Worm (Caenorhabditis elegans) whole organism, young adult: ENCODE results near the gene ogdh-1.

ENCODE experiments used
- B0336.3 ChIP-seq: fragments of 200-800 bp; sonication (Bioruptor generic); IDR thresholded peaks from 2 replicates; pipeline ENCODE4 v1.3.6; 2022; ENCODE audit warnings: missing genetic modification characterization, missing compliant biosample characterization
- C17E4.6 ChIP-seq: fragments of 200-800 bp; sonication (Bioruptor generic); IDR thresholded peaks from 2 replicates; pipeline ENCODE4 v1.3.6; 2022; ENCODE audit warnings: missing genetic modification reagents, missing genetic modification characterization, missing compliant biosample characterization
- D2030.7 ChIP-seq: fragments of 200-800 bp; sonication (Bioruptor generic); IDR thresholded peaks from 2 replicates; pipeline ENCODE4 v1.3.6; 2022; ENCODE audit warnings: missing genetic modification reagents, missing genetic modification characterization, missing compliant biosample characterization
- F10E7.11 ChIP-seq: sonication (generic microtip); optimal IDR thresholded peaks from 2 replicates; lab custom pipeline; 2017; ENCODE audit warnings: mild to moderate bottlenecking, missing genetic modification characterization, moderate library complexity, missing compliant biosample characterization
- F33H1.4 ChIP-seq: fragments of 200-800 bp; sonication (Bioruptor generic); IDR thresholded peaks from 2 replicates; pipeline ENCODE4 v1.3.6; 2022; ENCODE audit warnings: missing genetic modification reagents, missing genetic modification characterization, missing compliant biosample characterization
- F37B4.10 ChIP-seq: fragments of 200-800 bp; sonication (Bioruptor generic); IDR thresholded peaks from 2 replicates; pipeline ENCODE4 v1.3.6; 2022; ENCODE audit warnings: missing genetic modification characterization, missing compliant biosample characterization
- Y79H2A.3 ChIP-seq: fragments of 200-800 bp; sonication (Bioruptor generic); conservative IDR thresholded peaks from 2 replicates; pipeline ENCODE4 v1.3.6; 2022; ENCODE audit warnings: missing genetic modification reagents, missing genetic modification characterization, missing compliant biosample characterization
- attf-3 ChIP-seq: fragments of 200-800 bp; sonication (Bioruptor generic); conservative IDR thresholded peaks from 2 replicates; pipeline ENCODE4 v1.3.6; 2022; ENCODE audit warnings: missing genetic modification reagents, missing genetic modification characterization, missing compliant biosample characterization
- attf-5 ChIP-seq: fragments of 200-800 bp; sonication (Bioruptor generic); optimal IDR thresholded peaks from 2 replicates; lab custom pipeline; 2018; ENCODE audit warnings: mild to moderate bottlenecking, missing genetic modification characterization, missing compliant biosample characterization
- attf-6 ChIP-seq: fragments of 200-800 bp; sonication (Bioruptor generic); IDR thresholded peaks from 2 replicates; pipeline ENCODE4 v1.3.6; 2022; ENCODE audit warnings: missing genetic modification reagents, missing genetic modification characterization, missing compliant biosample characterization
- cebp-1 ChIP-seq, 2 experiments: fragments of 200-800 bp in 1 of 2; sonication (Bioruptor generic) in 1 of 2; sonication (generic microtip) in 1 of 2; IDR thresholded peaks in 1 of 2; optimal IDR thresholded peaks in 1 of 2; 2 replicates each; pipeline versions ENCODE4 v1.3.6 to Lab custom; 2017 to 2022; ENCODE audit warnings: missing compliant biosample characterization in 2 of 2, missing genetic modification characterization in 2 of 2, mild to moderate bottlenecking in 1 of 2, missing genetic modification reagents in 1 of 2, moderate library complexity in 1 of 2
- ceh-100 ChIP-seq: fragments of 200-800 bp; sonication (Bioruptor generic); IDR thresholded peaks from 2 replicates; pipeline ENCODE4 v1.3.6; 2022; ENCODE audit warnings: missing genetic modification reagents, missing genetic modification characterization, missing compliant biosample characterization
- ceh-27 ChIP-seq: fragments of 200-800 bp; sonication (Bioruptor generic); optimal IDR thresholded peaks from 2 replicates; lab custom pipeline; 2018; ENCODE audit warnings: mild to moderate bottlenecking, missing genetic modification characterization, moderate library complexity, missing compliant biosample characterization
- ceh-91 ChIP-seq: fragments of 200-800 bp; sonication (Bioruptor generic); IDR thresholded peaks from 2 replicates; pipeline ENCODE4 v1.3.6; 2022; ENCODE audit warnings: missing genetic modification reagents, missing genetic modification characterization, missing compliant biosample characterization
- efl-1 ChIP-seq: fragments of 150-350 bp; optimal IDR thresholded peaks from 2 replicates; lab custom pipeline; 2014; ENCODE audit warnings: missing biosample characterization, missing genetic modification reagents, missing genetic modification characterization
- egrh-3 ChIP-seq: fragments of 200-800 bp; sonication (Bioruptor generic); IDR thresholded peaks from 2 replicates; pipeline ENCODE4 v1.3.6; 2022; ENCODE audit warnings: missing genetic modification reagents, missing genetic modification characterization, missing compliant biosample characterization
- hlh-26 ChIP-seq: fragments of 200-800 bp; sonication (Bioruptor generic); conservative IDR thresholded peaks from 2 replicates; pipeline ENCODE4 v1.3.6; 2022; ENCODE audit warnings: missing genetic modification reagents, missing genetic modification characterization, missing compliant biosample characterization
- hrde-1 ChIP-seq: sonication (generic microtip); optimal IDR thresholded peaks from 2 replicates; lab custom pipeline; 2016; ENCODE audit warnings: missing genetic modification characterization, mild to moderate bottlenecking, missing compliant biosample characterization, moderate library complexity, missing genotype, missing genetic modification reagents, borderline replicate concordance
- hsf-1 ChIP-seq: fragments of 200-800 bp; sonication (Bioruptor generic); IDR thresholded peaks from 2 replicates; pipeline ENCODE4 v1.3.6; 2022; ENCODE audit warnings: missing genetic modification reagents, missing genetic modification characterization, missing compliant biosample characterization
- lin-26 ChIP-seq: fragments of 200-800 bp; sonication (Bioruptor generic); IDR thresholded peaks from 2 replicates; pipeline ENCODE4 v1.3.6; 2022; ENCODE audit warnings: missing genetic modification reagents, missing genetic modification characterization, missing compliant biosample characterization
- lin-54 ChIP-seq: fragments of 200-800 bp; sonication (Bioruptor generic); optimal IDR thresholded peaks from 2 replicates; lab custom pipeline; 2018; ENCODE audit warnings: mild to moderate bottlenecking, missing genetic modification characterization, missing compliant biosample characterization
- lsl-1 ChIP-seq: fragments of 200-800 bp; sonication (Bioruptor generic); optimal IDR thresholded peaks from 2 replicates; lab custom pipeline; 2018; ENCODE audit warnings: mild to moderate bottlenecking, missing genetic modification characterization, moderate library complexity, missing compliant biosample characterization
- madf-3 ChIP-seq: fragments of 200-800 bp; sonication (Bioruptor generic); IDR thresholded peaks from 2 replicates; pipeline ENCODE4 v1.3.6; 2022; ENCODE audit warnings: missing genetic modification reagents, missing genetic modification characterization, missing compliant biosample characterization
- madf-6 ChIP-seq: fragments of 200-800 bp; sonication (Bioruptor generic); IDR thresholded peaks from 2 replicates; pipeline ENCODE4 v1.3.6; 2022; ENCODE audit warnings: missing genetic modification reagents, missing genetic modification characterization, missing compliant biosample characterization
- mcd-1 ChIP-seq: fragments of 200-800 bp; sonication (Bioruptor generic); IDR thresholded peaks from 2 replicates; pipeline ENCODE4 v1.3.6; 2022; ENCODE audit warnings: missing genetic modification reagents, missing genetic modification characterization, missing compliant biosample characterization
- mel-28 ChIP-seq: sonication (generic microtip); optimal IDR thresholded peaks from 2 replicates; lab custom pipeline; 2016; ENCODE audit warnings: borderline replicate concordance, mild to moderate bottlenecking, missing genetic modification characterization, missing compliant biosample characterization
- nfyb-1 ChIP-seq: fragments of 200-800 bp; sonication (Bioruptor generic); IDR thresholded peaks from 2 replicates; pipeline ENCODE4 v1.3.6; 2022; ENCODE audit warnings: missing genetic modification reagents, missing genetic modification characterization, missing compliant biosample characterization
- rcor-1 ChIP-seq: fragments of 200-800 bp; sonication (Bioruptor generic); IDR thresholded peaks from 2 replicates; pipeline ENCODE4 v1.3.6; 2022; ENCODE audit warnings: missing genetic modification reagents, missing genetic modification characterization, missing compliant biosample characterization
- rec-8 ChIP-seq, 2 experiments: sonication (generic microtip); optimal IDR thresholded peaks; 2 replicates each; lab custom pipeline; 2016; ENCODE audit warnings: mild to moderate bottlenecking in 2 of 2, missing genetic modification characterization in 2 of 2, missing genetic modification reagents in 2 of 2, missing genotype in 2 of 2, missing biosample characterization in 1 of 2, missing compliant biosample characterization in 1 of 2, moderate library complexity in 1 of 2
- snpc-1.3 ChIP-seq: sonication (generic microtip); optimal IDR thresholded peaks from 2 replicates; lab custom pipeline; 2017; ENCODE audit warnings: missing genetic modification characterization, mild to moderate bottlenecking, missing compliant biosample characterization, antibody characterized with exemption, moderate library complexity, missing genotype, missing genetic modification reagents; ENCODE audit not compliant: insufficient read depth
- tbp1 ChIP-seq: fragments of 200-800 bp; sonication (Bioruptor generic); optimal IDR thresholded peaks from 2 replicates; lab custom pipeline; 2018; ENCODE audit warnings: mild to moderate bottlenecking, missing genetic modification characterization, missing compliant biosample characterization
- unc-62 ChIP-seq: fragments of 150-350 bp; optimal IDR thresholded peaks from 2 replicates; lab custom pipeline; 2014; ENCODE audit warnings: missing biosample characterization, missing genetic modification reagents, missing genetic modification characterization
- xnd-1 ChIP-seq: sonication (generic microtip); optimal IDR thresholded peaks from 2 replicates; lab custom pipeline; 2016; ENCODE audit warnings: missing genotype, missing genetic modification reagents, missing genetic modification characterization, missing compliant biosample characterization
- zfh-2 ChIP-seq: fragments of 200-800 bp; sonication (Bioruptor generic); conservative IDR thresholded peaks from 2 replicates; pipeline ENCODE4 v1.3.6; 2022; ENCODE audit warnings: missing genetic modification reagents, missing genetic modification characterization, missing compliant biosample characterization
- ztf-25 ChIP-seq: fragments of 200-800 bp; sonication (Bioruptor generic); IDR thresholded peaks from 2 replicates; pipeline ENCODE4 v1.3.6; 2022; ENCODE audit warnings: missing genetic modification reagents, missing genetic modification characterization, missing compliant biosample characterization
- ztf-28 ChIP-seq: fragments of 200-800 bp; sonication (Bioruptor generic); IDR thresholded peaks from 2 replicates; pipeline ENCODE4 v1.3.6; 2022; ENCODE audit warnings: missing genetic modification reagents, missing genetic modification characterization, missing compliant biosample characterization
- ztf-3 ChIP-seq: fragments of 200-800 bp; sonication (Bioruptor generic); optimal IDR thresholded peaks from 2 replicates; lab custom pipeline; 2018; ENCODE audit warnings: mild to moderate bottlenecking, missing genetic modification characterization, missing compliant biosample characterization

The ogdh-1 gene

DNA sequence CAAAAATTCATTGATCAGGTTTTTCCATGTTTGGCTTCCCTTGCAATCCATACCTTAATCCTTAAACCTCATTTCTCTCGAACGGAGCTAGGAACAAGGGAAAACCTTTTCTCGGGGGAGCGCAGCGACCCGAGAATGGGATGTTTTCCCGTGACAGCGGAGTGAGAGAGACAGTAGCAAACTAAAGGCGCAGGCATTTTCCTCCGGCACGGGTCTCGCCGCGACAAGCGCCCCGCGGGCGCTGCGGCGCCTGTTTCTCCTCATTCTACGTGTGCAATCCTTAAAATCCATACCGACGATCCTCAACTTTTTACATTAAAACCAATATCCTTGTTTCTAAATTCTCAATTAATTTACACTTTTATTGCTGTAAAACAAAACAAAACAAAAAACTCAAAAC, 45.1 kb downstream of the ogdh-1 start:
- TF ChIP-seq zfh-2 (GFP tag; lab: Robert Waterston, UW) (peak; percentile 50), hsf-1 (GFP tag; lab: Robert Waterston, UW) (peak; percentile 37; the same call in 1 of the 2 replicates), ceh-100 (GFP tag; lab: Robert Waterston, UW) (0 out of 2 replicates have a peak, but pooled peaks have one; percentile 10), ztf-25 (GFP tag; lab: Robert Waterston, UW) (0 out of 2 replicates have a peak, but pooled peaks have one; percentile 52), lsl-1 (peak; percentile 23), C17E4.6 (GFP tag; lab: Robert Waterston, UW) (peak; percentile 53; the same call in 1 of the 2 replicates), F37B4.10 (0 out of 2 replicates have a peak, but pooled peaks have one; percentile 84), egrh-3 (GFP tag; lab: Robert Waterston, UW) (peak; percentile 51; the same call in 1 of the 2 replicates), ceh-91 (peak; percentile 9; the same call in 1 of the 2 replicates), F33H1.4 (peak; percentile 70), madf-6 (GFP tag; lab: Robert Waterston, UW) (peak; percentile 24; the same call in 1 of the 2 replicates)
- TF ChIP-seq, all 124 proteins: peak for 11; not testable (repeated sequence) for 113

DNA sequence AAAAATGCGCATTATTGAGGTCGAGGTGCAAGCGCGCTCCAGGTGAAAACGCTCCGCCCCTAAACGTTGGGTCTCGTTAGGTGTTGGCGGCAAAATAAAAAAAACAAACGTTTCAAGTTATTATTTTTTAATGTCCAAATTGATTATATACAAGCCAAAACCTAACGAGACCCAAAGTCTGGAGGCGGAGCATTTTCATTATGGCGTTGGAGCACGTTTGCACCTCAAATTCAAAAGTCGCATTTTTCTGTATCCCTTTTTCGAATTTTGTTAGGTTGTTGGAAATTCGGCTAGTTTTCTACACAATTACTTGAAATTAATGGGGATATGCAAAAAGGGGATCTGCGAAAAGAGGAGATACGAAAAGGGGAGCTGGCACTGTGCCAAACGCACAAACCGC, 45.9 kb downstream of the ogdh-1 start, which contains the start of gene col-111:
Gene col-111, minus strand, starts transcription at position 101 of the 400 bp plus-strand sequence.
- TF ChIP-seq lin-26 (no peak), attf-5 (no peak)

DNA sequence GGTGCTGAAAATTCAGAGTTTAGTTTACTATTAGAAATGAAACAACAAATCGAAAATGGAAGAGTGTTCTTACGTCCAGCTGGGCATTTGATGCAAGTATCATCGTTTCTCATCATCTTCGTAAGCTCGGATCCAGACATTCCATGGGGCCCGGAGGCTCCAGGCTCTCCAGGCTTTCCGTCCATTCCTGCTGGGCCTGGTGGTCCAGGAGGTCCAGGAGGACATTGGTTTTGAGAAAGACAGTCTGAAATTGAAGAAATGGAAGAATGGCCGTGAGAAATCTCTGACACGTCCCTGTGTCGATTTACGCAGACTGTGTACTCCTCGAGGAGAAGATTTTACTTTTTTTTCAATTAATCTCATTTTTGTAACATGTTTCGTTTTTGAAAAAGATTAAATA, 47.4 kb downstream of the ogdh-1 start:
- TF ChIP-seq F10E7.11 (tag; lab: Kevin White, UChicago) = no peak
- TF ChIP-seq zfh-2 (GFP tag; lab: Robert Waterston, UW) = peak; percentile 5; the same call in 1 of the 2 replicates
- TF ChIP-seq, all 124 proteins: peak for 1

DNA sequence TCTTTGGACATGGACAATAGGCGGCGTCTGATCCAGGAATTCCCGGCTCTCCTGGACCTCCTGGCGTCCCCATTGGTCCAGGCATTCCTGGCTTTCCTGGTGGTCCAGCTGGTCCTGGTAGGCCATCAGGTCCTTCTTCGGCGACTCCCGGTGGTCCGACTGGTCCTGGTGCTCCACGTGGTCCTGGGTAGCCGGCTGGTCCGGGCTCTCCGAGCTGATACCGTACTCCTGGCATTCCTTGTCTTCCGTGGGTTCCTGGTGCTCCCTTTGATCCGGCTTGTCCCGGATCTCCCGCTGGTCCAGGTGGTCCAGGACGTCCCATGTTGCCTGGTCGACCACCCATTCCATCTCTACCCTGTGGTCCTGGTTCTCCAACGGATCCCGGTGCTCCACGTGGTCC, 47.8 kb downstream of the ogdh-1 start:
- TF ChIP-seq mcd-1 (GFP tag; lab: Robert Waterston, UW) (peak; percentile 32; the same call in 1 of the 2 replicates), ceh-27 (no peak), egrh-3 (GFP tag; lab: Robert Waterston, UW) (peak; percentile 89), madf-3 (GFP tag; lab: Robert Waterston, UW) (0 out of 2 replicates have a peak, but pooled peaks have one; percentile 64), B0336.3 (GFP tag; lab: Robert Waterston, UW) (0 out of 2 replicates have a peak, but pooled peaks have one; percentile 14), unc-62 (GFP tag; lab: Kevin White, UChicago) (no peak), zfh-2 (GFP tag; lab: Robert Waterston, UW) (peak; percentile 92), mel-28 (no peak), attf-3 (GFP tag; lab: Robert Waterston, UW) (0 out of 2 replicates have a peak, but pooled peaks have one; percentile 31), ztf-3 (GFP tag; lab: Kevin White, UChicago) (no peak), cebp-1 (GFP tag; IDR thresholded peaks at IDR 0.05; lab: Robert Waterston, UW) (0 out of 2 replicates have a peak, but pooled peaks have one; percentile 15), cebp-1 (tag; optimal IDR thresholded peaks at IDR 0.05; lab: Kevin White, UChicago) (no peak)

- TF ChIP-seq F33H1.4 (peak; percentile 98), lsl-1 (peak; percentile 99), efl-1 (GFP tag; lab: Kevin White, UChicago) (peak; percentile 24), ztf-28 (GFP tag; lab: Robert Waterston, UW) (no peak), xnd-1 (tag; lab: Kevin White, UChicago) (peak; percentile 96), rec-8 (tag; optimal IDR thresholded peaks at IDR 0.05; lab: Kevin White, UChicago) (no peak), hrde-1 (peak; percentile 11), B0336.3 (GFP tag; lab: Robert Waterston, UW) (0 out of 2 replicates have a peak, but pooled peaks have one; percentile 18), rcor-1 (GFP tag; lab: Robert Waterston, UW) (peak; percentile 44; the same call in 1 of the 2 replicates), D2030.7 (GFP tag; lab: Robert Waterston, UW) (peak; percentile 83), attf-6 (GFP tag; lab: Robert Waterston, UW) (peak; percentile 73), lin-54 (GFP tag; lab: Kevin White, UChicago) (peak; percentile 63), F10E7.11 (tag; lab: Kevin White, UChicago) (no peak), mcd-1 (GFP tag; lab: Robert Waterston, UW) (peak; percentile 49; the same call in 1 of the 2 replicates), nfyb-1 (GFP tag; lab: Robert Waterston, UW) (no peak), snpc-1.3 (tag; lab: Kevin White, UChicago) (peak; percentile 23), ceh-91 (peak; percentile 87), C17E4.6 (GFP tag; lab: Robert Waterston, UW) (peak; percentile 42; the same call in 1 of the 2 replicates), hlh-26 (GFP tag; lab: Robert Waterston, UW) (no peak), Y79H2A.3 (GFP tag; lab: Robert Waterston, UW) (no peak), ceh-100 (GFP tag; lab: Robert Waterston, UW) (peak; percentile 64), tbp1 (GFP tag; lab: Kevin White, UChicago) (peak; percentile 49)
Measured at ce11 chrIV:4653708-4654107, 50.1 kb downstream of the ogdh-1 start.
